Worm (Caenorhabditis elegans): ENCODE data around the gene pac-1.

- TF ChIP-seq klf-2 (GFP tag; conservative IDR thresholded peaks at IDR 0.05) (no peak), ztf-23 (GFP tag; IDR thresholded peaks at IDR 0.05) (no peak), tab-1 (GFP tag; IDR thresholded peaks at IDR 0.05) (no peak), ztf-29 (GFP tag; IDR thresholded peaks at IDR 0.05) (no peak), flt-1 (GFP tag; IDR thresholded peaks at IDR 0.05) (no peak), ref-1 (GFP tag; conservative IDR thresholded peaks at IDR 0.05) (no peak), cog-1 (tag; optimal IDR thresholded peaks at IDR 0.05) (no peak)
Observed at ce11 chrIII:8519886-8520285, 25.1 kb downstream of the pac-1 start, which contains the start of gene ZC21.8.
